Fruit fly (Drosophila melanogaster) whole organism, adult: ENCODE measurements around the gene CG12998.

Experiments used
- CG11617 ChIP-seq: fragments of 200-800 bp; sonication (Bioruptor generic); optimal IDR thresholded peaks from 2 replicates; lab custom pipeline; 2017; ENCODE audit warnings: mild to moderate bottlenecking, missing biosample characterization, missing genetic modification reagents, missing genetic modification characterization
- CG1620 ChIP-seq: fragments of 200-800 bp; sonication (Bioruptor generic); optimal IDR thresholded peaks from 2 replicates; lab custom pipeline; 2016; ENCODE audit warnings: missing biosample characterization, missing genetic modification characterization
- CG33017 ChIP-seq: fragments of 200-800 bp; sonication (Bioruptor generic); optimal IDR thresholded peaks from 2 replicates; lab custom pipeline; 2018; ENCODE audit warnings: missing biosample characterization, mild to moderate bottlenecking, missing genetic modification characterization, moderate library complexity
- Clk ChIP-seq: fragments of 200-800 bp; sonication (Bioruptor generic); optimal IDR thresholded peaks from 2 replicates; lab custom pipeline; 2017; ENCODE audit warnings: missing biosample characterization, missing genetic modification characterization
- Hr96 ChIP-seq: fragments of 200-800 bp; sonication (Bioruptor generic); optimal IDR thresholded peaks from 2 replicates; lab custom pipeline; 2016; ENCODE audit warnings: missing biosample characterization, missing genetic modification characterization
- bab1 ChIP-seq: fragments of 200-800 bp; sonication (Bioruptor generic); optimal IDR thresholded peaks from 3 replicates; lab custom pipeline; 2019; ENCODE audit warnings: missing biosample characterization, mild to moderate bottlenecking, missing genetic modification characterization, moderate library complexity
- cic ChIP-seq: fragments of 200-800 bp; sonication (Bioruptor generic); optimal IDR thresholded peaks from 2 replicates; lab custom pipeline; 2017; ENCODE audit warnings: missing biosample characterization, mild to moderate bottlenecking, missing genetic modification characterization, moderate library complexity
- cnc ChIP-seq, 2 experiments: fragments of >200 bp; optimal IDR thresholded peaks; 2 replicates each; lab custom pipeline; 2017
- kay ChIP-seq: fragments of 200-800 bp; sonication (Bioruptor generic); peaks from one replicate; lab custom pipeline; 2016; ENCODE audit warnings: missing biosample characterization, missing genetic modification characterization, borderline replicate concordance
- ovo ChIP-seq: fragments of 200-800 bp; sonication (Bioruptor generic); optimal IDR thresholded peaks from 2 replicates; lab custom pipeline; 2016; ENCODE audit warnings: missing biosample characterization, missing genetic modification characterization
- pad ChIP-seq: fragments of 200-800 bp; sonication (Bioruptor generic); optimal IDR thresholded peaks from 3 replicates; lab custom pipeline; 2017; ENCODE audit warnings: missing biosample characterization, missing genetic modification characterization, mild to moderate bottlenecking, moderate library complexity, missing genetic modification reagents
- tj ChIP-seq: fragments of 200-800 bp; sonication (Bioruptor generic); optimal IDR thresholded peaks from 3 replicates; lab custom pipeline; 2017; ENCODE audit warnings: missing biosample characterization, mild to moderate bottlenecking, missing genetic modification characterization, moderate library complexity
- toe ChIP-seq: fragments of 200-800 bp; sonication (Bioruptor generic); optimal IDR thresholded peaks from 2 replicates; lab custom pipeline; 2016; ENCODE audit warnings: missing biosample characterization, missing genetic modification characterization

DNA sequence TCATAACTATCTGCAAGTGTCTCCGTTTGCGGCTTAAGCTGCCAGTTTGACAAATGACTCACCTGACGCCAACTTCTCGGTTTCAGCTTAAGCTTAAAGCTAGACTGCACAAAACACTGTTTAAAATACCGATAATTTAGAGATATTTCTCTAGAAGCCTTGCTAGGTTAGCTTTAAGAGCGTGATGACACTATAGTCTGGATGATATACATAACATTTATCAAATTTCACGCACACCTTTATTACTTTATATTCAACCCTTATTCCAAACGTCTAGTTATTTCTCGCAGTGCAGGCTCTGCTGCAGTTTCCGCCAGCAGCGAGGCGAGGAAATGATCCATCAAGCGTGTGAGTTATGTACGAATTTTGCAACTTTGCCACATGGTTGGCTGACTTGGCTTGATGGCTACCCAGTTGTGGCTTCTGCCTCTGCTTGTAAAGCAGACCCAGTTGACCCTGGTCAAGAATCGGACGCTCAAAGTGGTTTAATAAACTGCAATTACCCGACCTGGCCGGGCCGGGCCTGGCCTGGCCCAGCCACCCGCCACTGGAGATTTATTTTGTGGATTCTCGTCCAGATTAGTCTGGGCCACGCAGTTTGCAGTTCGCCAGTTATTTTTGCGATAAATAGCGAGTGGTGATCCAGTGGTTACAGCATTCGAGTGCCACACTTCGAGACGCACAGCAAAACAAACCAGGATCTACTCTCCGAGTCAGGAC, at the start of gene CG12998:
- TF ChIP-seq Hr96 (GFP tag; lab: Kevin White, UChicago) (no peak), bab1 (GFP tag; lab: Kevin White, UChicago) (no peak), CG1620 (GFP tag; lab: Kevin White, UChicago) (no peak), CG33017 (tag; lab: Kevin White, UChicago) (no peak), tj (GFP tag; lab: Kevin White, UChicago) (no peak), ovo (GFP tag; lab: Kevin White, UChicago) (no peak), cnc (optimal IDR thresholded peaks at IDR 0.05; lab: Kevin White, UChicago) (no peak), toe (GFP tag; lab: Kevin White, UChicago) (no peak), cic (no peak), kay (GFP tag; lab: Kevin White, UChicago) (no peak), Clk (GFP tag; lab: Kevin White, UChicago) (no peak), CG11617 (GFP tag; lab: Kevin White, UChicago) (no peak), pad (GFP tag; lab: Kevin White, UChicago) (no peak)
